Worm (Caenorhabditis elegans) whole organism, L3 larva: ENCODE measurements around the gene T13F2.2.
"Not testable (repeated sequence)": the region's sequence is repeated elsewhere in the genome, so short reads cannot be mapped to it uniquely, and the experiment has no call there.

ENCODE experiments used
- aly-2 ChIP-seq: fragments of 150-350 bp; optimal IDR thresholded peaks from 2 replicates; lab custom pipeline; 2014; ENCODE audit warnings: missing biosample characterization, missing genetic modification characterization
- ama-1 ChIP-seq: fragments of 150-350 bp; optimal IDR thresholded peaks from 2 replicates; lab custom pipeline; 2018
- ceh-82 ChIP-seq: fragments of 150-350 bp; optimal IDR thresholded peaks from 2 replicates; lab custom pipeline; 2014; ENCODE audit warnings: missing biosample characterization, missing genetic modification characterization
- ceh-9 ChIP-seq: sonication (generic microtip); optimal IDR thresholded peaks from 2 replicates; lab custom pipeline; 2018; ENCODE audit warnings: missing biosample characterization, missing genetic modification characterization
- elt-1 ChIP-seq: fragments of 150-350 bp; optimal IDR thresholded peaks from 2 replicates; lab custom pipeline; 2014; ENCODE audit warnings: missing biosample characterization, missing genetic modification characterization
- elt-2 ChIP-seq: sonication (generic microtip); optimal IDR thresholded peaks from 2 replicates; lab custom pipeline; 2016; ENCODE audit warnings: missing genetic modification reagents, mild to moderate bottlenecking, missing genetic modification characterization, missing compliant biosample characterization
- elt-3 ChIP-seq, 3 experiments: fragments of 150-350 bp in 1 of 3; sonication (generic microtip) in 2 of 3; optimal IDR thresholded peaks; 2 replicates in 2 of 3; 4 replicates in 1 of 3; lab custom pipeline; 2014 to 2017; ENCODE audit warnings: missing biosample characterization in 3 of 3, missing genetic modification characterization in 3 of 3
- fkh-10 ChIP-seq: sonication (generic microtip); optimal IDR thresholded peaks from 2 replicates; lab custom pipeline; 2017; ENCODE audit warnings: missing biosample characterization, missing genetic modification reagents, missing genetic modification characterization
- fos-1 ChIP-seq: fragments of 150-350 bp; optimal IDR thresholded peaks from 2 replicates; lab custom pipeline; 2014; ENCODE audit warnings: missing biosample characterization, missing genetic modification characterization
- hmg-11 ChIP-seq: sonication (generic microtip); optimal IDR thresholded peaks from 2 replicates; lab custom pipeline; 2016; ENCODE audit warnings: missing genetic modification characterization, missing compliant biosample characterization
- jun-1 ChIP-seq: fragments of 150-350 bp; optimal IDR thresholded peaks from 2 replicates; lab custom pipeline; 2014; ENCODE audit warnings: missing biosample characterization, missing genetic modification reagents, missing genetic modification characterization
- lin-15B ChIP-seq: fragments of 150-350 bp; optimal IDR thresholded peaks from 2 replicates; lab custom pipeline; 2014; ENCODE audit warnings: missing biosample characterization, missing genetic modification characterization
- lin-39 ChIP-seq: fragments of 150-350 bp; optimal IDR thresholded peaks from 2 replicates; lab custom pipeline; 2018; ENCODE audit warnings: missing biosample characterization, missing genetic modification reagents, missing genetic modification characterization
- lsy-12 ChIP-seq: sonication (generic microtip); optimal IDR thresholded peaks from 2 replicates; lab custom pipeline; 2016; ENCODE audit warnings: mild to moderate bottlenecking, missing genetic modification characterization, missing compliant biosample characterization
- mdl-1 ChIP-seq: fragments of 150-350 bp; optimal IDR thresholded peaks from 2 replicates; lab custom pipeline; 2014; ENCODE audit warnings: missing biosample characterization, missing genetic modification characterization
- mml-1 ChIP-seq: fragments of 150-350 bp; sonication (generic microtip); optimal IDR thresholded peaks from 3 replicates; lab custom pipeline; 2014; ENCODE audit warnings: missing biosample characterization, missing genetic modification characterization
- nfya-1 ChIP-seq: sonication (generic microtip); optimal IDR thresholded peaks from 2 replicates; lab custom pipeline; 2017; ENCODE audit warnings: missing genetic modification characterization, mild to moderate bottlenecking, missing compliant biosample characterization, antibody characterized with exemption, moderate library complexity; ENCODE audit not compliant: insufficient read depth
- nhr-12 ChIP-seq: fragments of 150-350 bp; optimal IDR thresholded peaks from 2 replicates; lab custom pipeline; 2014; ENCODE audit warnings: missing biosample characterization, missing genetic modification characterization
- nhr-23 ChIP-seq: fragments of 150-350 bp; optimal IDR thresholded peaks from 2 replicates; lab custom pipeline; 2014; ENCODE audit warnings: missing biosample characterization, missing genetic modification reagents, missing genetic modification characterization
- nhr-237 ChIP-seq: fragments of 150-350 bp; optimal IDR thresholded peaks from 2 replicates; lab custom pipeline; 2014; ENCODE audit warnings: missing biosample characterization, missing genetic modification characterization
- nhr-25 ChIP-seq: sonication (generic microtip); optimal IDR thresholded peaks from 2 replicates; lab custom pipeline; 2017; ENCODE audit warnings: missing biosample characterization, missing genetic modification characterization
- nhr-43 ChIP-seq: sonication (generic microtip); optimal IDR thresholded peaks from 2 replicates; lab custom pipeline; 2016; ENCODE audit warnings: mild to moderate bottlenecking, missing genetic modification characterization, missing compliant biosample characterization; ENCODE audit not compliant: poor library complexity, severe bottlenecking
- nhr-76 ChIP-seq: fragments of 150-350 bp; sonication (generic microtip); optimal IDR thresholded peaks from 5 replicates; lab custom pipeline; 2014; ENCODE audit warnings: missing biosample characterization, missing genetic modification characterization
- nhr-77 ChIP-seq: fragments of 150-350 bp; optimal IDR thresholded peaks from 2 replicates; lab custom pipeline; 2014; ENCODE audit warnings: missing biosample characterization, missing genetic modification characterization
- pha-4 ChIP-seq: fragments of 150-350 bp; optimal IDR thresholded peaks from 2 replicates; lab custom pipeline; 2014; ENCODE audit warnings: missing biosample characterization, missing genetic modification reagents, missing genetic modification characterization
- pqm-1 ChIP-seq: fragments of 150-350 bp; optimal IDR thresholded peaks from 2 replicates; lab custom pipeline; 2017; ENCODE audit warnings: missing biosample characterization, missing genetic modification characterization, inconsistent platforms
- sea-2 ChIP-seq: fragments of 150-350 bp; sonication (generic microtip); optimal IDR thresholded peaks from 4 replicates; lab custom pipeline; 2014; ENCODE audit warnings: missing biosample characterization, missing genetic modification reagents, missing genetic modification characterization
- tbx-2 ChIP-seq: sonication (generic microtip); optimal IDR thresholded peaks from 2 replicates; lab custom pipeline; 2016; ENCODE audit warnings: mild to moderate bottlenecking, missing genetic modification characterization, missing compliant biosample characterization
- unc-39 ChIP-seq: sonication (generic microtip); optimal IDR thresholded peaks from 4 replicates; lab custom pipeline; 2017; ENCODE audit warnings: missing biosample characterization, missing genetic modification characterization
- unc-62 ChIP-seq: fragments of 150-350 bp; sonication (generic microtip); optimal IDR thresholded peaks from 4 replicates; lab custom pipeline; 2014; ENCODE audit warnings: missing biosample characterization, missing genetic modification reagents, missing genetic modification characterization
- zag-1 ChIP-seq: fragments of 150-350 bp; optimal IDR thresholded peaks from 2 replicates; lab custom pipeline; 2014; ENCODE audit warnings: missing biosample characterization, missing genetic modification characterization
- ztf-11 ChIP-seq: fragments of 150-350 bp; optimal IDR thresholded peaks from 2 replicates; lab custom pipeline; 2014; ENCODE audit warnings: missing biosample characterization, missing genetic modification characterization
- ztf-4 ChIP-seq: fragments of 150-350 bp; optimal IDR thresholded peaks from 2 replicates; lab custom pipeline; 2014; ENCODE audit warnings: missing biosample characterization, missing genetic modification characterization

T13F2.2 gene

ce11 chrIV:9770798-9771197, 26.4 kb downstream of the T13F2.2 start:
- no peak for TF ChIP-seq unc-39 (tag; lab: Kevin White, UChicago)
- TF ChIP-seq nhr-25 (tag; lab: Kevin White, UChicago) = no peak

ce11 chrIV:9769746-9770145, 27.4 kb downstream of the T13F2.2 start, which contains the start of gene msp-78:
TSS of gene msp-78 (plus strand) at chrIV:9770046.
- TF ChIP-seq nhr-12 (tag; lab: Kevin White, UChicago); ama-1 (lab: Kevin White, UChicago); elt-2 (tag; lab: Kevin White, UChicago): not testable (repeated sequence)
- TF ChIP-seq, all 47 proteins: peak for 0; not testable (repeated sequence) for 47

- TF ChIP-seq ztf-4, lin-15B, ztf-11 (tag; lab: Kevin White, UChicago): not testable (repeated sequence)
Measured at ce11 chrIV:9767054-9767453, 30.1 kb downstream of the T13F2.2 start, which contains the start of gene msp-79. TSS of gene msp-79 (minus strand) at chrIV:9767154.

ce11 chrIV:9766250-9766649, 30.9 kb downstream of the T13F2.2 start, which contains the start of gene ssp-36:
TSS of gene ssp-36 (minus strand) at chrIV:9766350.
- TF ChIP-seq pqm-1 (tag; lab: Kevin White, UChicago) = no peak
- TF ChIP-seq elt-2 (tag; lab: Kevin White, UChicago) = no peak
- TF ChIP-seq zag-1 (tag; lab: Kevin White, UChicago) = no peak
- TF ChIP-seq mdl-1 (tag; lab: Kevin White, UChicago) = no peak
- TF ChIP-seq nhr-23 (tag; lab: Kevin White, UChicago) = no peak
- TF ChIP-seq nhr-76 (tag; lab: Kevin White, UChicago) = no peak
- no peak for TF ChIP-seq nhr-77
- no peak for TF ChIP-seq ceh-82 (tag; lab: Kevin White, UChicago)
- no peak for TF ChIP-seq nfya-1 (tag; lab: Kevin White, UChicago)
- no peak for TF ChIP-seq lin-15B (tag; lab: Kevin White, UChicago)
- TF ChIP-seq ceh-9 (tag; lab: Kevin White, UChicago) = no peak
- no peak for TF ChIP-seq mml-1 (tag; lab: Kevin White, UChicago)
- no peak for TF ChIP-seq sea-2 (GFP tag; lab: Kevin White, UChicago)
- no peak for TF ChIP-seq elt-1
- TF ChIP-seq ztf-4 (tag; lab: Kevin White, UChicago) = no peak
- no peak for TF ChIP-seq lsy-12 (tag; lab: Kevin White, UChicago)
- no peak for TF ChIP-seq tbx-2 (tag; lab: Kevin White, UChicago)
- no peak for TF ChIP-seq nhr-12 (tag; lab: Kevin White, UChicago)

- TF ChIP-seq lsy-12 (tag; lab: Kevin White, UChicago) (no peak), pqm-1 (tag; lab: Kevin White, UChicago) (peak; percentile 91), jun-1 (tag; lab: Kevin White, UChicago) (peak; percentile 5), elt-3 (tag; optimal IDR thresholded peaks at IDR 0.05; lab: Kevin White, UChicago) (no peak), elt-2 (tag; lab: Kevin White, UChicago) (peak; percentile 65)
Measured at ce11 chrIV:9762667-9763173, 34.4 kb downstream of the T13F2.2 start.

ce11 chrIV:9761751-9762150, 35.4 kb downstream of the T13F2.2 start:
- TF ChIP-seq sea-2 (GFP tag; lab: Kevin White, UChicago) (no peak), unc-62 (GFP tag; lab: Kevin White, UChicago) (no peak), pha-4 (tag; lab: Kevin White, UChicago) (peak; percentile 22), nfya-1 (tag; lab: Kevin White, UChicago) (peak; percentile 20)
- TF ChIP-seq, all 47 proteins: peak for 2

ce11 chrIV:9757425-9757740, 39.8 kb downstream of the T13F2.2 start, which contains the start of gene nhr-97:
TSS of gene nhr-97 (plus strand) at chrIV:9757641.
- TF ChIP-seq ama-1 (lab: Kevin White, UChicago) = no peak
- no peak for TF ChIP-seq fos-1
- TF ChIP-seq hmg-11 = no peak
- no peak for TF ChIP-seq ceh-9 (tag; lab: Kevin White, UChicago)
- no peak for TF ChIP-seq fkh-10
- no peak for TF ChIP-seq aly-2
- no peak for TF ChIP-seq nhr-23 (tag; lab: Kevin White, UChicago)
- TF ChIP-seq ztf-4 (tag; lab: Kevin White, UChicago) = no peak
- TF ChIP-seq nhr-237 = no peak
- no peak for TF ChIP-seq zag-1 (tag; lab: Kevin White, UChicago)
- no peak for TF ChIP-seq lin-39 (tag; lab: Kevin White, UChicago)
- TF ChIP-seq nhr-43 (tag; lab: Kevin White, UChicago) = no peak
